Fruit fly (Drosophila melanogaster) whole organism: ENCODE data around the gene kek6.

Source experiments
- CG8478 ChIP-seq: fragments of >200 bp; optimal IDR thresholded peaks from 2 replicates; lab custom pipeline; 2018; ENCODE audit warnings: inconsistent platforms
- EcR ChIP-seq, 2 experiments: fragments of >200 bp; optimal IDR thresholded peaks; 2 replicates each; lab custom pipeline; 2017; ENCODE audit warnings: missing biosample characterization in 2 of 2, missing genetic modification characterization in 2 of 2, missing genetic modification reagents in 2 of 2
- pan ChIP-seq: fragments of >200 bp; optimal IDR thresholded peaks from 2 replicates; lab custom pipeline; 2017
- psq ChIP-seq: fragments of >200 bp; optimal IDR thresholded peaks from 2 replicates; lab custom pipeline; 2017
- usp ChIP-seq: fragments of >200 bp; optimal IDR thresholded peaks from 2 replicates; lab custom pipeline; 2017; ENCODE audit warnings: missing biosample characterization, missing genetic modification characterization, mixed read lengths

DNA sequence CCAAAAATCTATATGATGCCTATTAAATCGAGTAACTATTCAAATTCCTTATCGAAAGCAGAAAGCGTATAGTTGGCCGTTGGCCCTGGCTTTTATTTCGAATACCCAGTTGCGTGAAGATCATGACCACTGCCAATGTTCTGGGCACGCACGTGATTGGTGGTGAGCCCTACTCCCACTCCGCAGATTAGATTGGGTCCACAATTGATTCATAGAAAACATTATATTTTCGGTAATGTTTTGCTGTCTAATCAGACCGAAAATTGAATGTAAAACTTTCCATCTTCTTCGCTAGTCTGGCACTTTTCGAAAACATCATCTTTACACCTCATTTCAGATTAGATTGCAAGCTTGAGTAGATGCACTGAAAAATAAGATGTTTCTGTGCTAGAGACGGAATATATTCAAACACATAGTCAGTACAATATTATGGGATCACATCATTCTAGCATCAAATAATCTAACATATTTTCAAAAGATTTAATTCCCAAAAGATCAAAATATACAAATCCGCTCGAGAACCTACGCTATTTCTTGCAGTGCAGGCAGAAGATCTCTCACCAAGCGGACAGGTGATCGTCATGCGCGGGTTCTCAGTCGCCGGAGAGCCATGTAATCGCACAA is 29.6 kb upstream of the kek6 start, which contains the start of gene CG1774:
- TF ChIP-seq CG8478 (lab: Kevin White, UChicago), result no peak
- no peak for TF ChIP-seq usp (GFP tag; lab: Kevin White, UChicago)
- no peak for TF ChIP-seq EcR (GFP tag; optimal IDR thresholded peaks at IDR 0.05; lab: Kevin White, UChicago)
- no peak for TF ChIP-seq psq
- TF ChIP-seq pan, result no peak
